Worm (Caenorhabditis elegans): Measurements from ENCODE around the gene kynu-1.

ce11 chrX:6098420-6098819 is 10.7 kb downstream of the kynu-1 start:
- TF ChIP-seq dpff-1 (tag; optimal IDR thresholded peaks at IDR 0.05) (no peak), snpc-4 (GFP tag; optimal IDR thresholded peaks at IDR 0.05) (no peak), snpc-4 (tag; optimal IDR thresholded peaks at IDR 0.05) (no peak), ceh-79 (tag; optimal IDR thresholded peaks at IDR 0.05) (no peak), repo-1 (tag; optimal IDR thresholded peaks at IDR 0.05) (no peak), sea-2 (GFP tag; IDR thresholded peaks at IDR 0.05) (no peak), Y79H2A.3 (GFP tag; conservative IDR thresholded peaks at IDR 0.05) (no peak), madf-6 (GFP tag; IDR thresholded peaks at IDR 0.05) (no peak), egrh-3 (GFP tag; IDR thresholded peaks at IDR 0.05) (no peak), ceh-91 (GFP tag; IDR thresholded peaks at IDR 0.05) (no peak), madf-10 (tag; optimal IDR thresholded peaks at IDR 0.05) (no peak), unc-62 (GFP tag; optimal IDR thresholded peaks at IDR 0.05) (peak; percentile 53), ztf-18 (tag; optimal IDR thresholded peaks at IDR 0.05) (no peak), lag-1 (GFP tag; IDR thresholded peaks at IDR 0.05) (no peak), hlh-12 (tag; optimal IDR thresholded peaks at IDR 0.05) (no peak)

Data from whole organism, young adult.